Fruit fly (Drosophila melanogaster) whole organism, embryonic: ENCODE measurements around the gene CG1299.
A peak's percentile ranks its signal among the peaks of the same experiment; 100 is the strongest.

ENCODE experiments used
- Abd-B ChIP-seq: fragments of 200-800 bp; sonication (Bioruptor generic); optimal IDR thresholded peaks from 2 replicates; lab custom pipeline; 2018; ENCODE audit warnings: missing biosample characterization, mild to moderate bottlenecking, missing genetic modification characterization, moderate library complexity
- Adf1 ChIP-seq: fragments of 200-800 bp; sonication (Bioruptor generic); IDR thresholded peaks from 2 replicates; pipeline ENCODE4 v1.3.6; 2022; ENCODE audit warnings: missing biosample characterization, missing genetic modification characterization
- Antp ChIP-seq: fragments of 200-800 bp; sonication (Bioruptor generic); optimal IDR thresholded peaks from 3 replicates; lab custom pipeline; 2016; ENCODE audit warnings: missing biosample characterization, missing genetic modification characterization
- Atf-2 ChIP-seq: fragments of 200-800 bp; sonication (Bioruptor generic); optimal IDR thresholded peaks from 2 replicates; lab custom pipeline; 2016; ENCODE audit warnings: missing biosample characterization, missing genetic modification characterization
- Bteb2 ChIP-seq: fragments of 200-800 bp; sonication (Bioruptor generic); optimal IDR thresholded peaks from 2 replicates; lab custom pipeline; 2016; ENCODE audit warnings: missing biosample characterization, missing genetic modification characterization
- CG10267 ChIP-seq: fragments of 200-800 bp; sonication (Bioruptor generic); optimal IDR thresholded peaks from 2 replicates; lab custom pipeline; 2018; ENCODE audit warnings: missing biosample characterization, mild to moderate bottlenecking, missing genetic modification characterization, moderate library complexity
- CG11085 ChIP-seq: fragments of 200-800 bp; sonication (Bioruptor generic); IDR thresholded peaks from 2 replicates; pipeline ENCODE4 v1.3.6; 2022; ENCODE audit warnings: missing biosample characterization, missing genetic modification characterization
- CG12071 ChIP-seq: fragments of 200-800 bp; sonication (Bioruptor generic); optimal IDR thresholded peaks from 3 replicates; lab custom pipeline; 2018; ENCODE audit warnings: missing biosample characterization, mild to moderate bottlenecking, missing genetic modification characterization
- CG13296 ChIP-seq: fragments of 200-800 bp; sonication (Bioruptor generic); optimal IDR thresholded peaks from 3 replicates; lab custom pipeline; 2018; ENCODE audit warnings: missing biosample characterization, mild to moderate bottlenecking, missing genetic modification characterization
- CG13775 ChIP-seq: fragments of 200-800 bp; sonication (Bioruptor generic); optimal IDR thresholded peaks from 3 replicates; lab custom pipeline; 2017; ENCODE audit warnings: missing biosample characterization, mild to moderate bottlenecking, missing genetic modification characterization
- CG14441 ChIP-seq: fragments of 200-800 bp; sonication (Bioruptor generic); IDR thresholded peaks from 2 replicates; pipeline ENCODE4 v1.3.6; 2022; ENCODE audit warnings: missing biosample characterization, missing genetic modification characterization
- CG15601 ChIP-seq: fragments of 200-800 bp; sonication (Bioruptor generic); optimal IDR thresholded peaks from 3 replicates; lab custom pipeline; 2019; ENCODE audit warnings: missing biosample characterization, mild to moderate bottlenecking, missing genetic modification characterization, moderate library complexity
- CG17186 ChIP-seq: fragments of 200-800 bp; sonication (Bioruptor generic); optimal IDR thresholded peaks from 3 replicates; lab custom pipeline; 2017; ENCODE audit warnings: missing biosample characterization, missing genetic modification reagents, missing genetic modification characterization
- CG2120 ChIP-seq: fragments of 200-800 bp; sonication (Bioruptor generic); optimal IDR thresholded peaks from 3 replicates; lab custom pipeline; 2016; ENCODE audit warnings: missing biosample characterization, missing genetic modification characterization
- CG2202 ChIP-seq: fragments of 200-800 bp; sonication (Bioruptor generic); optimal IDR thresholded peaks from 2 replicates; lab custom pipeline; 2018; ENCODE audit warnings: missing biosample characterization, mild to moderate bottlenecking, missing genetic modification characterization
- CG2712 ChIP-seq: fragments of 200-800 bp; optimal IDR thresholded peaks from 3 replicates; lab custom pipeline; 2019; ENCODE audit warnings: missing biosample characterization, mild to moderate bottlenecking, missing genetic modification characterization, moderate library complexity
- CG30403 ChIP-seq: fragments of 200-800 bp; sonication (Bioruptor generic); optimal IDR thresholded peaks from 3 replicates; lab custom pipeline; 2016; ENCODE audit warnings: missing biosample characterization, missing genetic modification characterization
- CG33213 ChIP-seq: fragments of 200-800 bp; sonication (Bioruptor generic); optimal IDR thresholded peaks from 3 replicates; lab custom pipeline; 2016; ENCODE audit warnings: missing biosample characterization, missing genetic modification characterization
- CG3847 ChIP-seq: fragments of 200-800 bp; sonication (Bioruptor generic); IDR thresholded peaks from 2 replicates; pipeline ENCODE4 v1.3.6; 2022; ENCODE audit warnings: missing biosample characterization, missing genetic modification characterization
- CG6791 ChIP-seq: fragments of 200-800 bp; sonication (Bioruptor generic); IDR thresholded peaks from 3 replicates; pipeline ENCODE4 v1.3.6; 2022; ENCODE audit warnings: missing biosample characterization, missing genetic modification characterization; ENCODE audit not compliant: partially characterized antibody
- CG6813 ChIP-seq: fragments of 200-800 bp; sonication (Bioruptor generic); optimal IDR thresholded peaks from 2 replicates; lab custom pipeline; 2017; ENCODE audit warnings: missing biosample characterization, missing genetic modification characterization, mild to moderate bottlenecking, moderate library complexity, missing genetic modification reagents
- CG7987 ChIP-seq: fragments of 200-800 bp; sonication (Bioruptor generic); optimal IDR thresholded peaks from 2 replicates; lab custom pipeline; 2018; ENCODE audit warnings: missing biosample characterization, mild to moderate bottlenecking, missing genetic modification characterization, moderate library complexity
- CHES-1-like ChIP-seq: fragments of 200-800 bp; sonication (Bioruptor generic); optimal IDR thresholded peaks from 2 replicates; lab custom pipeline; 2016; ENCODE audit warnings: missing biosample characterization, missing genetic modification characterization
- Camta ChIP-seq: fragments of 200-800 bp; sonication (Bioruptor generic); optimal IDR thresholded peaks from 2 replicates; lab custom pipeline; 2016; ENCODE audit warnings: missing biosample characterization, missing genetic modification characterization
- Chrac-16 ChIP-seq: fragments of 200-800 bp; sonication (Bioruptor generic); optimal IDR thresholded peaks from 3 replicates; lab custom pipeline; 2016; ENCODE audit warnings: missing biosample characterization, missing genetic modification characterization
- Dll ChIP-seq: fragments of 200-800 bp; sonication (Bioruptor generic); IDR thresholded peaks from 4 replicates; pipeline ENCODE4 v1.3.6; 2022; ENCODE audit warnings: missing biosample characterization, missing genetic modification characterization; ENCODE audit not compliant: partially characterized antibody
- Dref ChIP-seq: fragments of 200-800 bp; sonication (Bioruptor generic); IDR thresholded peaks from 2 replicates; pipeline ENCODE4 v1.3.6; 2022; ENCODE audit warnings: missing biosample characterization, missing genetic modification characterization
- ERR ChIP-seq: fragments of 200-800 bp; sonication (Bioruptor generic); optimal IDR thresholded peaks from 2 replicates; lab custom pipeline; 2016; ENCODE audit warnings: missing biosample characterization, missing genetic modification characterization
- Hr78 ChIP-seq, 2 experiments: fragments of 200-800 bp in 1 of 2; fragments of >200 bp in 1 of 2; sonication (Bioruptor generic) in 1 of 2; optimal IDR thresholded peaks; 2 replicates each; lab custom pipeline; 2017 to 2019; ENCODE audit warnings: missing biosample characterization in 2 of 2, missing genetic modification characterization in 2 of 2, mild to moderate bottlenecking in 1 of 2, moderate library complexity in 1 of 2
- MESR4 ChIP-seq: fragments of 200-800 bp; sonication (Bioruptor generic); optimal IDR thresholded peaks from 2 replicates; lab custom pipeline; 2018; ENCODE audit warnings: missing biosample characterization, mild to moderate bottlenecking, missing genetic modification characterization, moderate library complexity
- Med ChIP-seq: fragments of 200-800 bp; sonication (Bioruptor generic); peaks from one replicate; lab custom pipeline; 2016; ENCODE audit warnings: missing biosample characterization, missing genetic modification characterization, mild to moderate bottlenecking, inconsistent platforms, moderate library complexity
- Pdp1 ChIP-seq, 2 experiments: fragments of 200-800 bp; sonication (Bioruptor generic); optimal IDR thresholded peaks; 3 replicates each; lab custom pipeline; 2016; ENCODE audit warnings: missing biosample characterization in 2 of 2, missing genetic modification characterization in 2 of 2, mild to moderate bottlenecking in 1 of 2, moderate library complexity in 1 of 2
- Stat92E ChIP-seq, 3 experiments: fragments of >200 bp in 2 of 3; fragments of 200-800 bp in 1 of 3; sonication (Bioruptor generic) in 1 of 3; optimal IDR thresholded peaks; 2 replicates each; lab custom pipeline; 2017 to 2019; ENCODE audit warnings: missing biosample characterization in 3 of 3, missing genetic modification characterization in 3 of 3, mild to moderate bottlenecking in 1 of 3, moderate library complexity in 1 of 3
- Usf ChIP-seq: fragments of 200-800 bp; sonication (Bioruptor generic); optimal IDR thresholded peaks from 2 replicates; lab custom pipeline; 2017; ENCODE audit warnings: missing genotype, missing biosample characterization, missing genetic modification characterization
- crol ChIP-seq: fragments of 200-800 bp; sonication (Bioruptor generic); IDR thresholded peaks from 2 replicates; pipeline ENCODE4 v1.3.6; 2022; ENCODE audit warnings: missing biosample characterization, missing genetic modification characterization
- emc ChIP-seq: fragments of 200-800 bp; sonication (Bioruptor generic); optimal IDR thresholded peaks from 2 replicates; lab custom pipeline; 2016; ENCODE audit warnings: missing biosample characterization, missing genetic modification characterization
- ems ChIP-seq: fragments of 200-800 bp; sonication (Bioruptor generic); optimal IDR thresholded peaks from 3 replicates; lab custom pipeline; 2016; ENCODE audit warnings: missing biosample characterization, missing genetic modification characterization
- fd3F ChIP-seq: fragments of 200-800 bp; sonication (Bioruptor generic); optimal IDR thresholded peaks from 2 replicates; lab custom pipeline; 2018; ENCODE audit warnings: missing biosample characterization, mild to moderate bottlenecking, missing genetic modification characterization, moderate library complexity
- gfzf ChIP-seq: fragments of 200-800 bp; sonication (Bioruptor generic); optimal IDR thresholded peaks from 2 replicates; lab custom pipeline; 2016; ENCODE audit warnings: missing biosample characterization, mild to moderate bottlenecking, missing genetic modification characterization, moderate library complexity
- hkb ChIP-seq, 2 experiments: fragments of 200-800 bp in 1 of 2; fragments of >200 bp in 1 of 2; sonication (Bioruptor generic) in 1 of 2; IDR thresholded peaks in 1 of 2; optimal IDR thresholded peaks in 1 of 2; 2 replicates each; pipeline versions ENCODE4 v1.3.6 to Lab custom; 2017 to 2022; ENCODE audit warnings: missing biosample characterization in 1 of 2, missing genetic modification characterization in 1 of 2
- kah ChIP-seq: fragments of 200-800 bp; sonication (Bioruptor generic); optimal IDR thresholded peaks from 2 replicates; lab custom pipeline; 2018; ENCODE audit warnings: missing biosample characterization, mild to moderate bottlenecking, missing genetic modification characterization
- kni ChIP-seq: fragments of 200-800 bp; sonication (Bioruptor generic); optimal IDR thresholded peaks from 3 replicates; lab custom pipeline; 2017; ENCODE audit warnings: mild to moderate bottlenecking, missing biosample characterization, missing genetic modification reagents, missing genetic modification characterization
- lbe ChIP-seq: fragments of 200-800 bp; sonication (Bioruptor generic); optimal IDR thresholded peaks from 2 replicates; lab custom pipeline; 2016; ENCODE audit warnings: missing biosample characterization, mild to moderate bottlenecking, missing genetic modification characterization
- onecut ChIP-seq: fragments of 200-800 bp; sonication (Bioruptor generic); IDR thresholded peaks from 2 replicates; pipeline ENCODE4 v1.3.6; 2022; ENCODE audit warnings: missing biosample characterization, missing genetic modification characterization
- otp ChIP-seq: fragments of 200-800 bp; sonication (Bioruptor generic); IDR thresholded peaks from 3 replicates; pipeline ENCODE4, ENCODE4 v1.3.6; 2022; ENCODE audit warnings: missing biosample characterization, missing genetic modification characterization
- row ChIP-seq: fragments of 200-800 bp; sonication (Bioruptor generic); IDR thresholded peaks from 3 replicates; pipeline ENCODE4 v1.3.6; 2022; ENCODE audit warnings: missing biosample characterization, missing genetic modification characterization
- seq ChIP-seq: fragments of 200-800 bp; sonication (Bioruptor generic); IDR thresholded peaks from 2 replicates; pipeline ENCODE4 v1.3.6; 2022; ENCODE audit warnings: missing biosample characterization, missing genetic modification characterization
- sug ChIP-seq: fragments of 200-800 bp; optimal IDR thresholded peaks from 2 replicates; lab custom pipeline; 2019; ENCODE audit warnings: missing biosample characterization, mild to moderate bottlenecking, missing genetic modification characterization, moderate library complexity
- vvl ChIP-seq: fragments of 200-800 bp; sonication (Bioruptor generic); IDR thresholded peaks from 2 replicates; pipeline ENCODE4 v1.3.6; 2022; ENCODE audit warnings: missing biosample characterization, missing genetic modification characterization
- zf30C ChIP-seq: fragments of 200-800 bp; sonication (Bioruptor generic); optimal IDR thresholded peaks from 3 replicates; lab custom pipeline; 2018; ENCODE audit warnings: missing biosample characterization, mild to moderate bottlenecking, missing genetic modification characterization

CG1299 gene

DNA sequence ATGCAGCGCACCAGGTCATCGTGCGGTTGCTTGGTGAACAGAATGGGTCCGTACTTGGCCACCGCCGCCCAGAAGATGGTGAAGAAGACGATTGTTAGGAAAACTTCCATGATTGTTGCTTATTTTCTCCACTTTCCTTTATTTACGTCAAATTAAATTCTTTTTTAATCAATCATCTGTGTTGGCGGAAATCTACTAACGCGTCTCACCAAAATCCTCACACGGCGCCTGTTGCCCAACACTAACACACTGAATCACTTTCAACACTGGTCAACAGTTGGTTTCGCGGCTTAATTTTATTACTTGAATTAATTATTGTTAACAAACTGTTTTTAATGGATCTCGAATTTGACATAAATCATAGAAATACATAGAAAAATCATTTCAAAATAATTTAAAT is 38.2 kb downstream of the CG1299 start, which contains the start of gene VhaM9.7-c (continued):
- TF ChIP-seq Stat92E (GFP tag; optimal IDR thresholded peaks at IDR 0.05; lab: Kevin White, UChicago) (peak in 1 of 3 experiments; percentile 33), seq (no peak), Chrac-16 (GFP tag; lab: Kevin White, UChicago) (peak; percentile 29), vvl (peak; percentile 65), CG11085 (GFP tag; lab: Robert Waterston, UW) (no peak), kni (GFP tag; lab: Kevin White, UChicago) (no peak), CG2202 (tag; lab: Kevin White, UChicago) (no peak), CG2120 (GFP tag; lab: Kevin White, UChicago) (peak; percentile 70), Adf1 (GFP tag; lab: Robert Waterston, UW) (no peak), MESR4 (peak; percentile 61), CG15601 (tag; lab: Kevin White, UChicago) (peak; percentile 9), Pdp1 (GFP tag; optimal IDR thresholded peaks at IDR 0.05; lab: Kevin White, UChicago) (peak; percentile 29 to 50), CG3847 (GFP tag; lab: Robert Waterston, UW) (peak; percentile 50; the same call in 1 of the 2 replicates), Dll (GFP tag; lab: Robert Waterston, UW) (0 out of 4 replicates have a peak, but pooled peaks have one; percentile 16), Dref (GFP tag; lab: Robert Waterston, UW) (no peak), CG30403 (GFP tag; lab: Kevin White, UChicago) (peak; percentile 47), gfzf (GFP tag; lab: Kevin White, UChicago) (peak; percentile 81), Bteb2 (GFP tag; lab: Kevin White, UChicago) (peak; percentile 38), CG6791 (GFP tag; lab: Robert Waterston, UW) (no peak), CG2712 (tag; lab: Kevin White, UChicago) (no peak), otp (GFP tag; lab: Robert Waterston, UW) (peak; percentile 45; the same call in 1 of the 3 replicates), row (GFP tag; lab: Robert Waterston, UW) (0 out of 3 replicates have a peak, but pooled peaks have one; percentile 7), Abd-B (peak; percentile 28), CG14441 (GFP tag; lab: Robert Waterston, UW) (no peak), CG13775 (GFP tag; lab: Kevin White, UChicago) (no peak), ERR (peak; percentile 12), CG10267 (tag; lab: Kevin White, UChicago) (peak; percentile 96), Atf-2 (no peak), hkb (optimal IDR thresholded peaks at IDR 0.05; lab: Kevin White, UChicago) (no peak), hkb (GFP tag; IDR thresholded peaks at IDR 0.05; lab: Robert Waterston, UW) (no peak), crol (GFP tag; lab: Robert Waterston, UW) (no peak), CHES-1-like (GFP tag; lab: Kevin White, UChicago) (peak; percentile 53), Usf (no peak), CG6813 (no peak), Med (GFP tag; lab: Kevin White, UChicago) (peak; percentile 96), sug (tag; lab: Kevin White, UChicago) (peak; percentile 26), emc (GFP tag; lab: Kevin White, UChicago) (peak; percentile 51), Hr78 (GFP tag; optimal IDR thresholded peaks at IDR 0.05; lab: Kevin White, UChicago) (no peak), lbe (no peak), Antp (GFP tag; lab: Kevin White, UChicago) (peak; percentile 33), kah (peak; percentile 3), CG13296 (GFP tag; lab: Kevin White, UChicago) (peak; percentile 2), zf30C (no peak), ems (GFP tag; lab: Kevin White, UChicago) (peak; percentile 10), CG17186 (GFP tag; lab: Kevin White, UChicago) (peak; percentile 19), CG7987 (GFP tag; lab: Kevin White, UChicago) (peak; percentile 39), CG12071 (GFP tag; lab: Kevin White, UChicago) (no peak), CG33213 (GFP tag; lab: Kevin White, UChicago) (peak; percentile 47), onecut (GFP tag; lab: Robert Waterston, UW) (peak; percentile 54; the same call in 1 of the 2 replicates), Camta (GFP tag; lab: Kevin White, UChicago) (peak; percentile 2), fd3F (no peak)
